Fruit fly (Drosophila melanogaster) whole organism, embryonic: Measurements from ENCODE around the gene CG32625.

ENCODE experiments used
- Atf-2 ChIP-seq: fragments of 200-800 bp; sonication (Bioruptor generic); optimal IDR thresholded peaks from 2 replicates; lab custom pipeline; 2016; ENCODE audit warnings: missing biosample characterization, missing genetic modification characterization
- Awh ChIP-seq: fragments of 200-800 bp; sonication (Bioruptor generic); IDR thresholded peaks from 2 replicates; pipeline ENCODE4, ENCODE4 v1.3.6; 2022; ENCODE audit warnings: missing biosample characterization, missing genetic modification characterization
- BtbVII ChIP-seq: fragments of 200-800 bp; sonication (Bioruptor generic); optimal IDR thresholded peaks from 3 replicates; lab custom pipeline; 2017; ENCODE audit warnings: missing biosample characterization, mild to moderate bottlenecking, missing genetic modification characterization
- CG10274 ChIP-seq: fragments of 200-800 bp; sonication (Bioruptor generic); optimal IDR thresholded peaks from 3 replicates; lab custom pipeline; 2017; ENCODE audit warnings: missing biosample characterization, mild to moderate bottlenecking, missing genetic modification characterization
- CG12236 ChIP-seq: fragments of 200-800 bp; sonication (Bioruptor generic); optimal IDR thresholded peaks from 2 replicates; lab custom pipeline; 2016; ENCODE audit warnings: missing biosample characterization, missing genetic modification characterization
- CG12769 ChIP-seq: fragments of 200-800 bp; sonication (Bioruptor generic); optimal IDR thresholded peaks from 2 replicates; lab custom pipeline; 2019; ENCODE audit warnings: missing biosample characterization, mild to moderate bottlenecking, missing genetic modification characterization, moderate library complexity
- CG13624 ChIP-seq: fragments of 200-800 bp; sonication (Bioruptor generic); optimal IDR thresholded peaks from 2 replicates; lab custom pipeline; 2016; ENCODE audit warnings: missing biosample characterization, missing genetic modification characterization
- CG16815 ChIP-seq: fragments of 200-800 bp; sonication (Bioruptor generic); optimal IDR thresholded peaks from 3 replicates; lab custom pipeline; 2017; ENCODE audit warnings: missing biosample characterization, mild to moderate bottlenecking, missing genetic modification characterization
- CG17328 ChIP-seq: fragments of 200-800 bp; sonication (Bioruptor generic); IDR thresholded peaks from 2 replicates; pipeline ENCODE4 v1.3.6; 2022; ENCODE audit warnings: missing biosample characterization, missing genetic modification characterization
- CG17361 ChIP-seq: fragments of 200-800 bp; sonication (Bioruptor generic); IDR thresholded peaks from 3 replicates; pipeline ENCODE4 v1.3.6; 2022; ENCODE audit warnings: missing biosample characterization, missing genetic modification characterization
- CG18262 ChIP-seq: fragments of 200-800 bp; optimal IDR thresholded peaks from 3 replicates; lab custom pipeline; 2019; ENCODE audit warnings: missing biosample characterization, mild to moderate bottlenecking, missing genetic modification characterization, moderate library complexity
- CG2129 ChIP-seq: fragments of 200-800 bp; sonication (Bioruptor generic); IDR thresholded peaks from 2 replicates; pipeline ENCODE4 v1.3.6; 2022; ENCODE audit warnings: missing biosample characterization, missing genetic modification characterization; ENCODE audit not compliant: partially characterized antibody
- CG2202 ChIP-seq: fragments of 200-800 bp; sonication (Bioruptor generic); optimal IDR thresholded peaks from 2 replicates; lab custom pipeline; 2018; ENCODE audit warnings: missing biosample characterization, mild to moderate bottlenecking, missing genetic modification characterization
- CG30020 ChIP-seq: fragments of 200-800 bp; optimal IDR thresholded peaks from 2 replicates; lab custom pipeline; 2019; ENCODE audit warnings: missing biosample characterization, mild to moderate bottlenecking, missing genetic modification characterization, moderate library complexity
- CG30403 ChIP-seq: fragments of 200-800 bp; sonication (Bioruptor generic); optimal IDR thresholded peaks from 3 replicates; lab custom pipeline; 2016; ENCODE audit warnings: missing biosample characterization, missing genetic modification characterization
- CG32767 ChIP-seq: fragments of 200-800 bp; sonication (Bioruptor generic); IDR thresholded peaks from 2 replicates; pipeline ENCODE4 v1.3.6; 2022; ENCODE audit warnings: missing biosample characterization, missing genetic modification characterization
- CG3847 ChIP-seq: fragments of 200-800 bp; sonication (Bioruptor generic); IDR thresholded peaks from 2 replicates; pipeline ENCODE4 v1.3.6; 2022; ENCODE audit warnings: missing biosample characterization, missing genetic modification characterization
- CG4282 ChIP-seq: fragments of 200-800 bp; sonication (Bioruptor generic); optimal IDR thresholded peaks from 2 replicates; lab custom pipeline; 2016; ENCODE audit warnings: missing biosample characterization, missing genetic modification characterization
- CG4707 ChIP-seq: fragments of 200-800 bp; sonication (Bioruptor generic); optimal IDR thresholded peaks from 2 replicates; lab custom pipeline; 2018; ENCODE audit warnings: missing biosample characterization, mild to moderate bottlenecking, missing genetic modification characterization, moderate library complexity
- CG7372 ChIP-seq: fragments of 200-800 bp; sonication (Bioruptor generic); IDR thresholded peaks from 2 replicates; pipeline ENCODE4 v1.3.6; 2022; ENCODE audit warnings: missing biosample characterization, missing genetic modification characterization
- CG7987 ChIP-seq: fragments of 200-800 bp; sonication (Bioruptor generic); optimal IDR thresholded peaks from 2 replicates; lab custom pipeline; 2018; ENCODE audit warnings: missing biosample characterization, mild to moderate bottlenecking, missing genetic modification characterization, moderate library complexity
- CG8944 ChIP-seq: fragments of 200-800 bp; sonication (Bioruptor generic); optimal IDR thresholded peaks from 3 replicates; lab custom pipeline; 2016; ENCODE audit warnings: missing biosample characterization, missing genetic modification characterization
- CG9797 ChIP-seq: fragments of 200-800 bp; sonication (Bioruptor generic); optimal IDR thresholded peaks from 3 replicates; lab custom pipeline; 2018; ENCODE audit warnings: missing biosample characterization, mild to moderate bottlenecking, missing genetic modification characterization
- Dad ChIP-seq: fragments of 200-800 bp; sonication (Bioruptor generic); optimal IDR thresholded peaks from 3 replicates; lab custom pipeline; 2016; ENCODE audit warnings: missing biosample characterization, missing genetic modification characterization
- GATAe ChIP-seq: fragments of 200-800 bp; sonication (Bioruptor generic); conservative IDR thresholded peaks from 2 replicates; pipeline ENCODE4 v1.3.6; 2022; ENCODE audit warnings: missing biosample characterization, missing genetic modification characterization
- H2.0 ChIP-seq: fragments of 200-800 bp; sonication (Bioruptor generic); IDR thresholded peaks from 2 replicates; pipeline ENCODE4 v1.3.6; 2022; ENCODE audit warnings: missing biosample characterization, missing genetic modification characterization
- HLHmδ ChIP-seq: fragments of 200-800 bp; sonication (Bioruptor generic); optimal IDR thresholded peaks from 2 replicates; lab custom pipeline; 2018; ENCODE audit warnings: missing biosample characterization, mild to moderate bottlenecking, missing genetic modification characterization, moderate library complexity
- Hr51 ChIP-seq, 2 experiments: fragments of 200-800 bp; sonication (Bioruptor generic); optimal IDR thresholded peaks; 2 replicates in 1 of 2; 3 replicates in 1 of 2; lab custom pipeline; 2016 to 2018; ENCODE audit warnings: missing biosample characterization in 2 of 2, missing genetic modification characterization in 2 of 2, mild to moderate bottlenecking in 1 of 2, moderate library complexity in 1 of 2
- Mrtf ChIP-seq: fragments of 200-800 bp; sonication (Bioruptor generic); IDR thresholded peaks from 3 replicates; pipeline ENCODE4 v1.3.6; 2022; ENCODE audit warnings: missing biosample characterization, missing genetic modification characterization
- Neu2 ChIP-seq: fragments of 200-800 bp; sonication (Bioruptor generic); optimal IDR thresholded peaks from 3 replicates; lab custom pipeline; 2016; ENCODE audit warnings: missing biosample characterization, missing genetic modification characterization, borderline replicate concordance
- Oaz ChIP-seq: fragments of 200-800 bp; sonication (Bioruptor generic); IDR thresholded peaks from 2 replicates; pipeline ENCODE4 v1.3.6; 2022; ENCODE audit warnings: missing biosample characterization, missing genetic modification characterization
- Poxn ChIP-seq: fragments of 200-800 bp; sonication (Bioruptor generic); IDR thresholded peaks from 2 replicates; pipeline ENCODE4 v1.3.6; 2022; ENCODE audit warnings: missing biosample characterization, missing genetic modification characterization
- Vsx1 ChIP-seq: fragments of 200-800 bp; sonication (Bioruptor generic); optimal IDR thresholded peaks from 2 replicates; lab custom pipeline; 2017; ENCODE audit warnings: missing biosample characterization, mild to moderate bottlenecking, missing genetic modification characterization, missing genetic modification reagents
- YL-1 ChIP-seq: fragments of 200-800 bp; sonication (Bioruptor generic); optimal IDR thresholded peaks from 3 replicates; lab custom pipeline; 2017; ENCODE audit warnings: missing biosample characterization, mild to moderate bottlenecking, missing genetic modification characterization
- ab ChIP-seq: fragments of 200-800 bp; sonication (Bioruptor generic); optimal IDR thresholded peaks from 2 replicates; lab custom pipeline; 2016; ENCODE audit warnings: missing biosample characterization, missing genetic modification characterization
- chinmo ChIP-seq: fragments of 200-800 bp; sonication (Bioruptor generic); IDR thresholded peaks from 4 replicates; pipeline ENCODE4 v1.3.6; 2022; ENCODE audit warnings: missing biosample characterization, missing genetic modification characterization; ENCODE audit not compliant: partially characterized antibody
- chm ChIP-seq: fragments of 200-800 bp; sonication (Bioruptor generic); IDR thresholded peaks from 2 replicates; pipeline ENCODE4 v1.3.6; 2022; ENCODE audit warnings: missing biosample characterization, missing genetic modification characterization
- dmrt99B ChIP-seq: fragments of 200-800 bp; sonication (Bioruptor generic); optimal IDR thresholded peaks from 2 replicates; lab custom pipeline; 2018; ENCODE audit warnings: missing biosample characterization, mild to moderate bottlenecking, missing genetic modification characterization, moderate library complexity
- eve ChIP-seq, 2 experiments: fragments of >200 bp; optimal IDR thresholded peaks; 2 replicates each; lab custom pipeline; 2017; ENCODE audit warnings: missing biosample characterization in 2 of 2, missing genetic modification characterization in 2 of 2
- eyg ChIP-seq: fragments of 200-800 bp; sonication (Bioruptor generic); optimal IDR thresholded peaks from 3 replicates; lab custom pipeline; 2016; ENCODE audit warnings: missing biosample characterization, missing genetic modification characterization
- ftz-f1 ChIP-seq: fragments of 200-800 bp; sonication (Bioruptor generic); optimal IDR thresholded peaks from 2 replicates; lab custom pipeline; 2016; ENCODE audit warnings: missing biosample characterization, missing genetic modification characterization
- gce ChIP-seq: fragments of 200-800 bp; sonication (Bioruptor generic); IDR thresholded peaks from 3 replicates; pipeline ENCODE4 v1.3.6; 2022; ENCODE audit warnings: missing biosample characterization, missing genetic modification characterization
- gem ChIP-seq: fragments of 200-800 bp; sonication (Bioruptor generic); optimal IDR thresholded peaks from 2 replicates; lab custom pipeline; 2019; ENCODE audit warnings: missing biosample characterization, mild to moderate bottlenecking, missing genetic modification characterization, moderate library complexity
- h ChIP-seq: fragments of >200 bp; optimal IDR thresholded peaks from 2 replicates; lab custom pipeline; 2017
- otp ChIP-seq: fragments of 200-800 bp; sonication (Bioruptor generic); IDR thresholded peaks from 3 replicates; pipeline ENCODE4, ENCODE4 v1.3.6; 2022; ENCODE audit warnings: missing biosample characterization, missing genetic modification characterization
- pnt ChIP-seq: fragments of 200-800 bp; sonication (Bioruptor generic); optimal IDR thresholded peaks from 3 replicates; lab custom pipeline; 2016; ENCODE audit warnings: missing biosample characterization, missing genetic modification characterization
- pros ChIP-seq: fragments of 200-800 bp; sonication (Bioruptor generic); optimal IDR thresholded peaks from 3 replicates; lab custom pipeline; 2019; ENCODE audit warnings: missing biosample characterization, mild to moderate bottlenecking, missing genetic modification characterization, moderate library complexity
- sc ChIP-seq, 3 experiments: fragments of >200 bp in 2 of 3; fragments of 200-800 bp in 1 of 3; sonication (Bioruptor generic) in 1 of 3; optimal IDR thresholded peaks; 2 replicates in 2 of 3; 3 replicates in 1 of 3; lab custom pipeline; 2017; ENCODE audit warnings: mild to moderate bottlenecking in 1 of 3, missing biosample characterization in 1 of 3, missing genetic modification characterization in 1 of 3, missing genetic modification reagents in 1 of 3
- slp2 ChIP-seq: fragments of 200-800 bp; sonication (Bioruptor generic); optimal IDR thresholded peaks from 2 replicates; lab custom pipeline; 2016; ENCODE audit warnings: missing biosample characterization, missing genetic modification characterization
- so ChIP-seq: fragments of 200-800 bp; sonication (Bioruptor generic); IDR thresholded peaks from 3 replicates; pipeline ENCODE4 v1.3.6; 2022; ENCODE audit warnings: missing biosample characterization, missing genetic modification characterization
- ttk ChIP-seq: fragments of 200-800 bp; sonication (Bioruptor generic); IDR thresholded peaks from 2 replicates; pipeline ENCODE4 v2.1.2; 2022; ENCODE audit warnings: missing biosample characterization, missing genetic modification characterization

Gene CG32625

DNA sequence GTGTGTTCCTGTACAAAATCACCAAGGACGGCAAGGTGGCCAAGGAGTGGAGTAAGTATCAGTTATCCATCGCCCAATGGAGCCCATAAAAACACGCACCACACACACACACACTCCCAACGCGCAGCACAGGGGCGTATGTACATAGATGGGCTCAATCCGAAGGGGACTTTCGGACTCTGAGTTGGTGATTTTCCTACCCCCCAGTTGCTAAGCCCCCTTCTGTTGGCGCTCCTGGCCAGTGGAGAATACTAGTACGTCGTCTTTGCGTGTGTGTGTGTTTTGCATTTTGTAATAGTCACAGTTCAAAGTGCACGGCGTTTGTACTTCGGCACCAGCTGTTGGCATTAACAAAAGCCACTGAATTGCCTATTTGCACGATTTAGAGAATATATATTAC, 16.6 kb downstream of the CG32625 start (continued):
- TF ChIP-seq HLHmδ (GFP tag; lab: Kevin White, UChicago) = peak; percentile 64
- TF ChIP-seq slp2 (GFP tag; lab: Kevin White, UChicago) = peak; percentile 39
- peak; percentile 85 for TF ChIP-seq CG8944 (GFP tag; lab: Kevin White, UChicago)
- TF ChIP-seq CG17361 = no peak; the same call in 2 of the 3 replicates
- TF ChIP-seq BtbVII (GFP tag; lab: Kevin White, UChicago) = peak; percentile 65
- TF ChIP-seq so (GFP tag; lab: Robert Waterston, UW) = peak; percentile 62; the same call in 1 of the 3 replicates
- peak; percentile 72; the same call in 1 of the 3 replicates for TF ChIP-seq gce (GFP tag; lab: Robert Waterston, UW)
- peak; percentile 76 for TF ChIP-seq pnt
- TF ChIP-seq gem (tag; lab: Kevin White, UChicago) = peak; percentile 81
- TF ChIP-seq CG9797 (GFP tag; lab: Kevin White, UChicago) = no peak
- TF ChIP-seq ab (GFP tag; lab: Kevin White, UChicago) = peak; percentile 75
- TF ChIP-seq Neu2 (GFP tag; lab: Kevin White, UChicago) = no peak
- peak; percentile 35 for TF ChIP-seq CG18262 (tag; lab: Kevin White, UChicago)
- TF ChIP-seq CG32767 (GFP tag; lab: Robert Waterston, UW) = peak; percentile 41; the same call in 1 of the 2 replicates
- peak; percentile 49 for TF ChIP-seq CG12236
- TF ChIP-seq CG7372 (GFP tag; lab: Robert Waterston, UW) = peak; percentile 79
- TF ChIP-seq CG10274 (GFP tag; lab: Kevin White, UChicago) = peak; percentile 49
- TF ChIP-seq CG2129 (GFP tag; lab: Robert Waterston, UW) = no peak
- TF ChIP-seq CG30403 (GFP tag; lab: Kevin White, UChicago) = peak; percentile 72
- no peak for TF ChIP-seq chinmo (GFP tag; lab: Robert Waterston, UW)
- TF ChIP-seq CG4282 (GFP tag; lab: Kevin White, UChicago) = peak; percentile 55
- peak; percentile 15 for TF ChIP-seq CG2202 (tag; lab: Kevin White, UChicago)
- TF ChIP-seq sc (optimal IDR thresholded peaks at IDR 0.05; lab: Kevin White, UChicago) = no peak
- peak; percentile 15 for TF ChIP-seq sc (GFP tag; optimal IDR thresholded peaks at IDR 0.05; lab: Kevin White, UChicago)
- peak; percentile 34 for TF ChIP-seq eyg
- TF ChIP-seq otp = peak; percentile 75; the same call in 2 of the 3 replicates
- TF ChIP-seq H2.0 (GFP tag; lab: Robert Waterston, UW) = peak; percentile 81
- peak; percentile 67 for TF ChIP-seq ttk (GFP tag; lab: Robert Waterston, UW)
- peak; percentile 31 for TF ChIP-seq Vsx1 (GFP tag; lab: Kevin White, UChicago)
- TF ChIP-seq Hr51 (GFP tag; optimal IDR thresholded peaks at IDR 0.05; lab: Kevin White, UChicago) = peak; percentile 62 to 72
- no peak for TF ChIP-seq pros (GFP tag; lab: Kevin White, UChicago)
- peak; percentile 92 for TF ChIP-seq CG12769 (tag; lab: Kevin White, UChicago)
- TF ChIP-seq CG13624 = peak; percentile 64
- peak; percentile 66 for TF ChIP-seq CG16815 (GFP tag; lab: Kevin White, UChicago)
- TF ChIP-seq CG3847 = peak; percentile 74
- peak; percentile 46; the same call in 1 of the 2 replicates for TF ChIP-seq Awh (GFP tag; lab: Robert Waterston, UW)
- TF ChIP-seq Oaz (GFP tag; lab: Robert Waterston, UW) = peak; percentile 67
- peak; percentile 75 for TF ChIP-seq CG7987
- no peak for TF ChIP-seq CG30020
- TF ChIP-seq GATAe = no peak
- peak; percentile 64 for TF ChIP-seq Atf-2 (GFP tag; lab: Kevin White, UChicago)
- TF ChIP-seq Dad (GFP tag; lab: Kevin White, UChicago) = peak; percentile 41
- TF ChIP-seq chm (GFP tag; lab: Robert Waterston, UW) = peak; percentile 81
- no peak for TF ChIP-seq YL-1 (GFP tag; lab: Kevin White, UChicago)
- peak; percentile 52 for TF ChIP-seq CG4707 (GFP tag; lab: Kevin White, UChicago)
- TF ChIP-seq ftz-f1 = peak; percentile 52
- TF ChIP-seq dmrt99B = peak; percentile 84
- peak; percentile 84 for TF ChIP-seq CG17328 (GFP tag; lab: Robert Waterston, UW)
- TF ChIP-seq eve (GFP tag; optimal IDR thresholded peaks at IDR 0.05; lab: Kevin White, UChicago) = no peak
- no peak for TF ChIP-seq h (lab: Kevin White, UChicago)
- TF ChIP-seq Poxn (GFP tag; lab: Robert Waterston, UW) = no peak
- peak; percentile 89 for TF ChIP-seq Mrtf (GFP tag; lab: Robert Waterston, UW)
